Fruit fly (Drosophila melanogaster) whole organism, embryonic: Measurements from ENCODE around the gene Cbp20.

Source experiments
- Blimp-1 ChIP-seq: fragments of 200-800 bp; sonication (Bioruptor generic); optimal IDR thresholded peaks from 3 replicates; lab custom pipeline; 2018; ENCODE audit warnings: missing biosample characterization, missing genetic modification characterization, mild to moderate bottlenecking, moderate library complexity, missing genetic modification reagents
- CG10321 ChIP-seq: fragments of 200-800 bp; sonication (Bioruptor generic); IDR thresholded peaks from 2 replicates; pipeline ENCODE4 v1.3.6; 2022; ENCODE audit warnings: missing biosample characterization, missing genetic modification characterization
- CG12104 ChIP-seq: fragments of 200-800 bp; sonication (Bioruptor generic); optimal IDR thresholded peaks from 3 replicates; lab custom pipeline; 2016; ENCODE audit warnings: missing biosample characterization, missing genetic modification characterization
- CG12744 ChIP-seq: fragments of 200-800 bp; sonication (Bioruptor generic); optimal IDR thresholded peaks from 2 replicates; lab custom pipeline; 2016; ENCODE audit warnings: missing biosample characterization, missing genetic modification characterization
- CG14860 ChIP-seq: fragments of 200-800 bp; sonication (Bioruptor generic); IDR thresholded peaks from 3 replicates; pipeline ENCODE4 v1.3.6; 2022; ENCODE audit warnings: missing biosample characterization, missing genetic modification characterization; ENCODE audit not compliant: partially characterized antibody
- CG15269 ChIP-seq: fragments of 200-800 bp; sonication (Bioruptor generic); optimal IDR thresholded peaks from 2 replicates; lab custom pipeline; 2018; ENCODE audit warnings: missing biosample characterization, mild to moderate bottlenecking, missing genetic modification characterization, moderate library complexity
- CG16863 ChIP-seq: fragments of 200-800 bp; sonication (Bioruptor generic); optimal IDR thresholded peaks from 3 replicates; lab custom pipeline; 2016; ENCODE audit warnings: missing biosample characterization, missing genetic modification characterization
- CG18619 ChIP-seq: fragments of 200-800 bp; sonication (Bioruptor generic); optimal IDR thresholded peaks from 3 replicates; lab custom pipeline; 2017; ENCODE audit warnings: missing biosample characterization, mild to moderate bottlenecking, missing genetic modification characterization
- CG30403 ChIP-seq: fragments of 200-800 bp; sonication (Bioruptor generic); optimal IDR thresholded peaks from 3 replicates; lab custom pipeline; 2016; ENCODE audit warnings: missing biosample characterization, missing genetic modification characterization
- CG4360 ChIP-seq: fragments of 200-800 bp; sonication (Bioruptor generic); IDR thresholded peaks from 2 replicates; pipeline ENCODE4 v1.3.6; 2022; ENCODE audit warnings: missing biosample characterization, missing genetic modification characterization
- CG7372 ChIP-seq: fragments of 200-800 bp; sonication (Bioruptor generic); IDR thresholded peaks from 2 replicates; pipeline ENCODE4 v1.3.6; 2022; ENCODE audit warnings: missing biosample characterization, missing genetic modification characterization
- CG7839 ChIP-seq: fragments of 200-800 bp; sonication (Bioruptor generic); optimal IDR thresholded peaks from 3 replicates; lab custom pipeline; 2018; ENCODE audit warnings: missing biosample characterization, mild to moderate bottlenecking, missing genetic modification characterization, moderate library complexity
- CG8290 ChIP-seq, 3 experiments: fragments of 200-800 bp; sonication (Bioruptor generic); optimal IDR thresholded peaks; 2 replicates each; lab custom pipeline; 2016 to 2019; ENCODE audit warnings: missing biosample characterization in 3 of 3, missing genetic modification characterization in 3 of 3, mild to moderate bottlenecking in 2 of 3, moderate library complexity in 1 of 3
- CG8388 ChIP-seq: fragments of 200-800 bp; sonication (Bioruptor generic); optimal IDR thresholded peaks from 2 replicates; lab custom pipeline; 2019; ENCODE audit warnings: missing biosample characterization, mild to moderate bottlenecking, missing genetic modification characterization, moderate library complexity
- CG9437 ChIP-seq: fragments of 200-800 bp; sonication (Bioruptor generic); optimal IDR thresholded peaks from 2 replicates; lab custom pipeline; 2018; ENCODE audit warnings: missing biosample characterization, mild to moderate bottlenecking, missing genetic modification characterization
- CkIIα-i1 ChIP-seq: fragments of 200-800 bp; sonication (Bioruptor generic); IDR thresholded peaks from 2 replicates; pipeline ENCODE4 v1.3.6; 2022; ENCODE audit warnings: missing biosample characterization, missing genetic modification characterization
- D19A ChIP-seq: fragments of 200-800 bp; optimal IDR thresholded peaks from 3 replicates; lab custom pipeline; 2019; ENCODE audit warnings: missing biosample characterization, mild to moderate bottlenecking, missing genetic modification characterization, moderate library complexity
- Doc3 ChIP-seq: fragments of 200-800 bp; sonication (Bioruptor generic); IDR thresholded peaks from 3 replicates; pipeline ENCODE4 v1.3.6; 2022; ENCODE audit warnings: missing biosample characterization, missing genetic modification characterization; ENCODE audit not compliant: partially characterized antibody
- Dp ChIP-seq: fragments of 200-800 bp; sonication (Bioruptor generic); optimal IDR thresholded peaks from 2 replicates; lab custom pipeline; 2018; ENCODE audit warnings: missing biosample characterization, mild to moderate bottlenecking, missing genetic modification characterization, moderate library complexity
- GATAe ChIP-seq: fragments of 200-800 bp; sonication (Bioruptor generic); conservative IDR thresholded peaks from 2 replicates; pipeline ENCODE4 v1.3.6; 2022; ENCODE audit warnings: missing biosample characterization, missing genetic modification characterization
- PHDP ChIP-seq: fragments of 200-800 bp; sonication (Bioruptor generic); optimal IDR thresholded peaks from 3 replicates; lab custom pipeline; 2018; ENCODE audit warnings: missing biosample characterization, mild to moderate bottlenecking, missing genetic modification characterization, moderate library complexity
- Pdp1 ChIP-seq, 2 experiments: fragments of 200-800 bp; sonication (Bioruptor generic); optimal IDR thresholded peaks; 3 replicates each; lab custom pipeline; 2016; ENCODE audit warnings: missing biosample characterization in 2 of 2, missing genetic modification characterization in 2 of 2, mild to moderate bottlenecking in 1 of 2, moderate library complexity in 1 of 2
- Rfx ChIP-seq: fragments of 200-800 bp; sonication (Bioruptor generic); IDR thresholded peaks from 2 replicates; pipeline ENCODE4 v1.3.6; 2022; ENCODE audit warnings: missing biosample characterization, missing genetic modification characterization
- Stat92E ChIP-seq, 3 experiments: fragments of >200 bp in 2 of 3; fragments of 200-800 bp in 1 of 3; sonication (Bioruptor generic) in 1 of 3; optimal IDR thresholded peaks; 2 replicates each; lab custom pipeline; 2017 to 2019; ENCODE audit warnings: missing biosample characterization in 3 of 3, missing genetic modification characterization in 3 of 3, mild to moderate bottlenecking in 1 of 3, moderate library complexity in 1 of 3
- Taf1 ChIP-seq: fragments of 200-800 bp; sonication (Bioruptor generic); IDR thresholded peaks from 2 replicates; pipeline ENCODE4 v1.3.6; 2022; ENCODE audit warnings: missing biosample characterization, missing genetic modification characterization
- amos ChIP-seq: fragments of 200-800 bp; sonication (Bioruptor generic); IDR thresholded peaks from 2 replicates; pipeline ENCODE4 v1.3.6; 2022; ENCODE audit warnings: missing biosample characterization, missing genetic modification characterization; ENCODE audit not compliant: partially characterized antibody
- az2 ChIP-seq: fragments of 200-800 bp; sonication (Bioruptor generic); optimal IDR thresholded peaks from 3 replicates; lab custom pipeline; 2016; ENCODE audit warnings: missing biosample characterization, missing genetic modification characterization
- bbx ChIP-seq: fragments of 200-800 bp; sonication (Bioruptor generic); IDR thresholded peaks from 2 replicates; pipeline ENCODE4 v1.3.6; 2022; ENCODE audit warnings: missing biosample characterization, missing genetic modification characterization; ENCODE audit not compliant: partially characterized antibody
- da ChIP-seq: fragments of 200-800 bp; sonication (Bioruptor generic); optimal IDR thresholded peaks from 2 replicates; lab custom pipeline; 2016; ENCODE audit warnings: missing biosample characterization, missing genetic modification characterization
- dimm ChIP-seq: fragments of 200-800 bp; sonication (Bioruptor generic); IDR thresholded peaks from 2 replicates; pipeline ENCODE4 v1.3.6; 2022; ENCODE audit warnings: missing biosample characterization, missing genetic modification characterization
- dmrt11E ChIP-seq: fragments of 200-800 bp; sonication (Bioruptor generic); optimal IDR thresholded peaks from 3 replicates; lab custom pipeline; 2018; ENCODE audit warnings: missing biosample characterization, mild to moderate bottlenecking, missing genetic modification characterization, moderate library complexity
- esg ChIP-seq: fragments of 200-800 bp; sonication (Bioruptor generic); conservative IDR thresholded peaks from 2 replicates; pipeline ENCODE4 v1.3.6; 2022; ENCODE audit warnings: missing biosample characterization, missing genetic modification characterization
- fd96Cb ChIP-seq: fragments of 200-800 bp; sonication (Bioruptor generic); optimal IDR thresholded peaks from 2 replicates; lab custom pipeline; 2018; ENCODE audit warnings: missing biosample characterization, mild to moderate bottlenecking, missing genetic modification characterization, moderate library complexity
- ham ChIP-seq: fragments of 200-800 bp; sonication (Bioruptor generic); IDR thresholded peaks from 2 replicates; pipeline ENCODE4 v1.3.6; 2022; ENCODE audit warnings: missing biosample characterization, missing genetic modification characterization
- kni ChIP-seq: fragments of 200-800 bp; sonication (Bioruptor generic); optimal IDR thresholded peaks from 3 replicates; lab custom pipeline; 2017; ENCODE audit warnings: mild to moderate bottlenecking, missing biosample characterization, missing genetic modification reagents, missing genetic modification characterization
- lola ChIP-seq, 3 experiments: fragments of >200 bp in 2 of 3; fragments of 200-800 bp in 1 of 3; sonication (Bioruptor generic) in 1 of 3; optimal IDR thresholded peaks; 2 replicates each; lab custom pipeline; 2017 to 2019; ENCODE audit warnings: missing biosample characterization in 3 of 3, missing genetic modification characterization in 3 of 3, mild to moderate bottlenecking in 1 of 3, moderate library complexity in 1 of 3
- luna ChIP-seq: fragments of 200-800 bp; sonication (Bioruptor generic); optimal IDR thresholded peaks from 2 replicates; lab custom pipeline; 2016; ENCODE audit warnings: missing biosample characterization, missing genetic modification characterization
- mld ChIP-seq: fragments of 200-800 bp; sonication (Bioruptor generic); IDR thresholded peaks from 3 replicates; pipeline ENCODE4 v1.3.6; 2022; ENCODE audit warnings: missing biosample characterization, missing genetic modification characterization; ENCODE audit not compliant: partially characterized antibody
- pan ChIP-seq, 4 experiments: fragments of >200 bp in 3 of 4; fragments of 200-800 bp in 1 of 4; sonication (Bioruptor generic) in 1 of 4; optimal IDR thresholded peaks in 3 of 4; IDR thresholded peaks in 1 of 4; 2 replicates each; pipeline versions ENCODE4 v1.3.6 to Lab custom; 2017 to 2022; ENCODE audit warnings: missing biosample characterization in 2 of 4, missing genetic modification characterization in 2 of 4, mixed read lengths in 1 of 4
- pnt ChIP-seq: fragments of 200-800 bp; sonication (Bioruptor generic); optimal IDR thresholded peaks from 3 replicates; lab custom pipeline; 2016; ENCODE audit warnings: missing biosample characterization, missing genetic modification characterization
- salm ChIP-seq: fragments of 200-800 bp; sonication (Bioruptor generic); optimal IDR thresholded peaks from 2 replicates; lab custom pipeline; 2018; ENCODE audit warnings: missing biosample characterization, mild to moderate bottlenecking, missing genetic modification characterization
- scrt ChIP-seq: fragments of 200-800 bp; sonication (Bioruptor generic); optimal IDR thresholded peaks from 2 replicates; lab custom pipeline; 2018; ENCODE audit warnings: missing biosample characterization, mild to moderate bottlenecking, missing genetic modification characterization, moderate library complexity
- sens ChIP-seq: fragments of 200-800 bp; sonication (Bioruptor generic); peaks from one replicate; lab custom pipeline; 2016; ENCODE audit warnings: missing biosample characterization, missing genetic modification characterization
- sob ChIP-seq: fragments of 200-800 bp; sonication (Bioruptor generic); IDR thresholded peaks from 2 replicates; pipeline ENCODE4 v1.3.6; 2022; ENCODE audit warnings: missing biosample characterization, missing genetic modification characterization
- tna ChIP-seq: fragments of 200-800 bp; sonication (Bioruptor generic); IDR thresholded peaks from 2 replicates; pipeline ENCODE4 v1.3.6; 2022; ENCODE audit warnings: missing biosample characterization, missing genetic modification characterization; ENCODE audit not compliant: partially characterized antibody

Cbp20 gene

DNA sequence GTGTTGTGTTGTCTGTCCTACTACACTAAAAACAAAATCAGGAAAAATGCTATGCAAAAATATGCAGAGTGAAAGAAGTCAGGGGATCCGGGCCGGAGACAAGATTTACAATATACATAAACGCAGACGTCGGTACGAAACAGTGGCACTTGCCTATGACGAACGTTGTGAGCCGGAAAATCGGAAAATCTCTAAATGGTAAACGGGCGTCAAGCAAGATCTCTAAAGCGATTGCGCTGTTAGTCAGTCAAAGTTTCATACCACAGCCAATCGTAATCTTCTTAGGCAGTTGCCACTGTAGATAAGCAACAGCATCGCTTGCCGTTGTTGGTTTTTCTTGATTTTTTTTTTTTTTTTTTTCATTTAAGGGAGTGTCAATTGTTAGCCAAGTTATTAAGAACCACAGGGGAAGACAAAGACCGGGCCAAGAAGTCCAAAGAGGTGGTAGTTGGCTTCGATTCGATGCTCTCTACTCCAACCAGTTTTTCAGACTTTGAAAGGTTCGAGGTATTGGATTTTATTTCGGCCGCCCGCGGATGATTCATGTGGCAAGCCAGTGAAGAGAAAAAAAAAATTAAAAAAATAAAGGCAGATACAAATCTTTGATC lies 39.3 kb upstream of the Cbp20 start (continued):
- peak; percentile 53 for TF ChIP-seq CG18619 (GFP tag; lab: Kevin White, UChicago)
- TF ChIP-seq tna (GFP tag; lab: Robert Waterston, UW): no peak
- peak; percentile 97 for TF ChIP-seq sens (GFP tag; lab: Kevin White, UChicago)
- TF ChIP-seq sob (GFP tag; lab: Robert Waterston, UW): peak; percentile 90
- peak; percentile 57 for TF ChIP-seq CG8290 (GFP tag; optimal IDR thresholded peaks at IDR 0.05; lab: Kevin White, UChicago)
- TF ChIP-seq CG8290 (tag; optimal IDR thresholded peaks at IDR 0.05; lab: Kevin White, UChicago): peak in 1 of 2 experiments; percentile 80
- peak; percentile 69 for TF ChIP-seq CG12744 (GFP tag; lab: Kevin White, UChicago)
- no peak for TF ChIP-seq GATAe (GFP tag; lab: Robert Waterston, UW)
- TF ChIP-seq lola (GFP tag; optimal IDR thresholded peaks at IDR 0.05; lab: Kevin White, UChicago): peak in 1 of 3 experiments; percentile 48
- no peak for TF ChIP-seq Doc3 (GFP tag; lab: Robert Waterston, UW)
- TF ChIP-seq luna (GFP tag; lab: Kevin White, UChicago): no peak
- TF ChIP-seq pnt: peak; percentile 95
- peak; percentile 26 for TF ChIP-seq D19A
- TF ChIP-seq fd96Cb: peak; percentile 72
- TF ChIP-seq scrt (GFP tag; lab: Kevin White, UChicago): peak; percentile 29
- TF ChIP-seq bbx (GFP tag; lab: Robert Waterston, UW): no peak
- peak; percentile 72 for TF ChIP-seq CG15269 (tag; lab: Kevin White, UChicago)
- peak; percentile 29 for TF ChIP-seq CG12104 (GFP tag; lab: Kevin White, UChicago)
- no peak for TF ChIP-seq amos
- TF ChIP-seq da (GFP tag; lab: Kevin White, UChicago): no peak
- TF ChIP-seq Taf1 (GFP tag; lab: Robert Waterston, UW): peak; percentile 86
- TF ChIP-seq Pdp1 (GFP tag; optimal IDR thresholded peaks at IDR 0.05; lab: Kevin White, UChicago): peak; percentile 82 to 94
- no peak for TF ChIP-seq PHDP
- peak; percentile 96 for TF ChIP-seq Rfx (GFP tag; lab: Robert Waterston, UW)
- peak; percentile 90 for TF ChIP-seq CG7839 (tag; lab: Kevin White, UChicago)
- TF ChIP-seq salm: no peak
- peak; percentile 57; the same call in 1 of the 2 replicates for TF ChIP-seq CkIIα-i1
- no peak for TF ChIP-seq Dp (GFP tag; lab: Kevin White, UChicago)
- TF ChIP-seq az2 (GFP tag; lab: Kevin White, UChicago): peak; percentile 71
- no peak for TF ChIP-seq CG14860 (GFP tag; lab: Robert Waterston, UW)
- TF ChIP-seq CG30403 (GFP tag; lab: Kevin White, UChicago): peak; percentile 72
- peak; percentile 73 for TF ChIP-seq dimm (GFP tag; lab: Robert Waterston, UW)
- peak; percentile 84 for TF ChIP-seq esg (GFP tag; lab: Robert Waterston, UW)
- no peak for TF ChIP-seq kni (GFP tag; lab: Kevin White, UChicago)
- peak; percentile 71 for TF ChIP-seq CG16863 (GFP tag; lab: Kevin White, UChicago)
- TF ChIP-seq, all 482 proteins: peak for 349

dm6 chr3R:18130720-18131119 lies 33.7 kb upstream of the Cbp20 start:
- TF ChIP-seq Blimp-1 (GFP tag; lab: Kevin White, UChicago) (no peak), CG4360 (peak; percentile 86), dmrt11E (tag; lab: Kevin White, UChicago) (no peak), mld (0 out of 3 replicates have a peak, but pooled peaks have one; percentile 29), CG10321 (GFP tag; lab: Robert Waterston, UW) (no peak), Stat92E (GFP tag; optimal IDR thresholded peaks at IDR 0.05; lab: Kevin White, UChicago) (no peak), CG8388 (GFP tag; lab: Kevin White, UChicago) (no peak), CG9437 (GFP tag; lab: Kevin White, UChicago) (no peak), ham (GFP tag; lab: Robert Waterston, UW) (no peak), pan (optimal IDR thresholded peaks at IDR 0.05; lab: Kevin White, UChicago) (no peak), pan (GFP tag; optimal IDR thresholded peaks at IDR 0.05 in 1 of 2, IDR thresholded peaks at IDR 0.05 in 1 of 2) (no peak), CG7372 (GFP tag; lab: Robert Waterston, UW) (no peak), CG30403 (GFP tag; lab: Kevin White, UChicago) (no peak)
